Fruit fly (Drosophila melanogaster) whole organism, embryonic: ENCODE data around the gene dib.
A peak's percentile ranks its signal among the peaks of the same experiment; 100 is the strongest.

Experiments
- Antp ChIP-seq: fragments of 200-800 bp; sonication (Bioruptor generic); optimal IDR thresholded peaks from 3 replicates; lab custom pipeline; 2016; ENCODE audit warnings: missing biosample characterization, missing genetic modification characterization
- CG11504 ChIP-seq: fragments of 200-800 bp; sonication (Bioruptor generic); optimal IDR thresholded peaks from 3 replicates; lab custom pipeline; 2019; ENCODE audit warnings: missing biosample characterization, mild to moderate bottlenecking, missing genetic modification characterization, moderate library complexity
- CG12236 ChIP-seq: fragments of 200-800 bp; sonication (Bioruptor generic); optimal IDR thresholded peaks from 2 replicates; lab custom pipeline; 2016; ENCODE audit warnings: missing biosample characterization, missing genetic modification characterization
- CG13287 ChIP-seq: fragments of 200-800 bp; sonication (Bioruptor generic); IDR thresholded peaks from 2 replicates; pipeline ENCODE4 v1.3.6; 2022; ENCODE audit warnings: missing biosample characterization, missing genetic modification characterization; ENCODE audit not compliant: partially characterized antibody
- CG14441 ChIP-seq: fragments of 200-800 bp; sonication (Bioruptor generic); IDR thresholded peaks from 2 replicates; pipeline ENCODE4 v1.3.6; 2022; ENCODE audit warnings: missing biosample characterization, missing genetic modification characterization
- CG17359 ChIP-seq: fragments of 200-800 bp; sonication (Bioruptor generic); optimal IDR thresholded peaks from 3 replicates; lab custom pipeline; 2018; ENCODE audit warnings: missing biosample characterization, mild to moderate bottlenecking, missing genetic modification characterization, moderate library complexity
- CG17568 ChIP-seq: fragments of 200-800 bp; sonication (Bioruptor generic); optimal IDR thresholded peaks from 2 replicates; lab custom pipeline; 2018; ENCODE audit warnings: missing biosample characterization, mild to moderate bottlenecking, missing genetic modification characterization, moderate library complexity
- CG17829 ChIP-seq: fragments of 200-800 bp; optimal IDR thresholded peaks from 2 replicates; lab custom pipeline; 2019; ENCODE audit warnings: missing biosample characterization, mild to moderate bottlenecking, missing genetic modification characterization, moderate library complexity
- CG3065 ChIP-seq: fragments of 200-800 bp; sonication (Bioruptor generic); optimal IDR thresholded peaks from 2 replicates; lab custom pipeline; 2016; ENCODE audit warnings: missing biosample characterization, missing genetic modification characterization
- CG34224 ChIP-seq: fragments of 200-800 bp; sonication (Bioruptor generic); IDR thresholded peaks from 3 replicates; pipeline ENCODE4 v1.3.6; 2022; ENCODE audit warnings: missing biosample characterization, missing genetic modification characterization; ENCODE audit not compliant: partially characterized antibody
- CG43689 ChIP-seq: fragments of 200-800 bp; sonication (Bioruptor generic); IDR thresholded peaks from 2 replicates; pipeline ENCODE4 v1.3.6; 2022; ENCODE audit warnings: missing biosample characterization, missing genetic modification characterization
- CG8290 ChIP-seq, 3 experiments: fragments of 200-800 bp; sonication (Bioruptor generic); optimal IDR thresholded peaks; 2 replicates each; lab custom pipeline; 2016 to 2019; ENCODE audit warnings: missing biosample characterization in 3 of 3, missing genetic modification characterization in 3 of 3, mild to moderate bottlenecking in 2 of 3, moderate library complexity in 1 of 3
- CG9437 ChIP-seq: fragments of 200-800 bp; sonication (Bioruptor generic); optimal IDR thresholded peaks from 2 replicates; lab custom pipeline; 2018; ENCODE audit warnings: missing biosample characterization, mild to moderate bottlenecking, missing genetic modification characterization
- CG9727 ChIP-seq: fragments of 200-800 bp; sonication (Bioruptor generic); optimal IDR thresholded peaks from 3 replicates; lab custom pipeline; 2017; ENCODE audit warnings: missing biosample characterization, mild to moderate bottlenecking, missing genetic modification characterization
- Camta ChIP-seq: fragments of 200-800 bp; sonication (Bioruptor generic); optimal IDR thresholded peaks from 2 replicates; lab custom pipeline; 2016; ENCODE audit warnings: missing biosample characterization, missing genetic modification characterization
- D ChIP-seq, 2 experiments: fragments of 200-800 bp in 1 of 2; fragments of >200 bp in 1 of 2; sonication (Bioruptor generic) in 1 of 2; optimal IDR thresholded peaks; 2 replicates in 1 of 2; 3 replicates in 1 of 2; lab custom pipeline; 2017; ENCODE audit warnings: mild to moderate bottlenecking in 1 of 2, missing biosample characterization in 1 of 2, missing genetic modification characterization in 1 of 2, missing genetic modification reagents in 1 of 2
- D19B ChIP-seq: fragments of 200-800 bp; sonication (Bioruptor generic); optimal IDR thresholded peaks from 2 replicates; lab custom pipeline; 2017; ENCODE audit warnings: missing biosample characterization, mild to moderate bottlenecking, missing genetic modification characterization
- Dbx ChIP-seq: fragments of 200-800 bp; sonication (Bioruptor generic); IDR thresholded peaks from 3 replicates; pipeline ENCODE4 v1.3.6; 2022; ENCODE audit warnings: missing biosample characterization, missing genetic modification characterization
- Eip74EF ChIP-seq, 2 experiments: fragments of 200-800 bp in 1 of 2; fragments of >200 bp in 1 of 2; sonication (Bioruptor generic) in 1 of 2; optimal IDR thresholded peaks; 2 replicates each; lab custom pipeline; 2017 to 2019; ENCODE audit warnings: missing biosample characterization in 2 of 2, missing genetic modification characterization in 2 of 2, mild to moderate bottlenecking in 1 of 2, moderate library complexity in 1 of 2
- GATAe ChIP-seq: fragments of 200-800 bp; sonication (Bioruptor generic); conservative IDR thresholded peaks from 2 replicates; pipeline ENCODE4 v1.3.6; 2022; ENCODE audit warnings: missing biosample characterization, missing genetic modification characterization
- HLH4C ChIP-seq: fragments of 200-800 bp; sonication (Bioruptor generic); IDR thresholded peaks from 3 replicates; pipeline ENCODE4 v1.3.6; 2022; ENCODE audit warnings: missing biosample characterization, missing genetic modification characterization; ENCODE audit not compliant: partially characterized antibody
- HLH54F ChIP-seq: fragments of 200-800 bp; sonication (Bioruptor generic); optimal IDR thresholded peaks from 3 replicates; lab custom pipeline; 2016; ENCODE audit warnings: missing biosample characterization, missing genetic modification characterization
- Mad ChIP-seq: fragments of 200-800 bp; sonication (Bioruptor generic); optimal IDR thresholded peaks from 2 replicates; lab custom pipeline; 2016; ENCODE audit warnings: missing biosample characterization, missing genetic modification characterization
- NK7.1 ChIP-seq: fragments of 200-800 bp; sonication (Bioruptor generic); optimal IDR thresholded peaks from 3 replicates; lab custom pipeline; 2016; ENCODE audit warnings: missing biosample characterization, missing genetic modification characterization
- Ptx1 ChIP-seq: fragments of 200-800 bp; sonication (Bioruptor generic); IDR thresholded peaks from 2 replicates; pipeline ENCODE4 v1.3.6; 2022; ENCODE audit warnings: missing biosample characterization, missing genetic modification characterization
- Ravus ChIP-seq: fragments of 200-800 bp; sonication (Bioruptor generic); IDR thresholded peaks from 2 replicates; pipeline ENCODE4 v1.3.6; 2022; ENCODE audit warnings: missing biosample characterization, missing genetic modification characterization
- Ssrp ChIP-seq: fragments of 200-800 bp; sonication (Bioruptor generic); optimal IDR thresholded peaks from 2 replicates; lab custom pipeline; 2018; ENCODE audit warnings: missing biosample characterization, mild to moderate bottlenecking, missing genetic modification characterization, moderate library complexity
- Trl ChIP-seq, 3 experiments: fragments of >200 bp in 2 of 3; fragments of 200-800 bp in 1 of 3; sonication (Bioruptor generic) in 1 of 3; optimal IDR thresholded peaks; 2 replicates in 1 of 3; 3 replicates in 2 of 3; lab custom pipeline; 2016 to 2017; ENCODE audit warnings: missing biosample characterization in 1 of 3, missing genetic modification characterization in 1 of 3
- ase ChIP-seq: fragments of 200-800 bp; sonication (Bioruptor generic); IDR thresholded peaks from 3 replicates; pipeline ENCODE4 v1.3.6; 2022; ENCODE audit warnings: missing biosample characterization, missing genetic modification characterization
- bbx ChIP-seq: fragments of 200-800 bp; sonication (Bioruptor generic); IDR thresholded peaks from 2 replicates; pipeline ENCODE4 v1.3.6; 2022; ENCODE audit warnings: missing biosample characterization, missing genetic modification characterization; ENCODE audit not compliant: partially characterized antibody
- caup ChIP-seq: fragments of 200-800 bp; sonication (Bioruptor generic); optimal IDR thresholded peaks from 3 replicates; lab custom pipeline; 2017; ENCODE audit warnings: missing biosample characterization, mild to moderate bottlenecking, missing genetic modification characterization, moderate library complexity; ENCODE audit not compliant: severe bottlenecking
- dmrt99B ChIP-seq: fragments of 200-800 bp; sonication (Bioruptor generic); optimal IDR thresholded peaks from 2 replicates; lab custom pipeline; 2018; ENCODE audit warnings: missing biosample characterization, mild to moderate bottlenecking, missing genetic modification characterization, moderate library complexity
- exex ChIP-seq: fragments of 200-800 bp; sonication (Bioruptor generic); optimal IDR thresholded peaks from 4 replicates; lab custom pipeline; 2018; ENCODE audit warnings: missing biosample characterization, mild to moderate bottlenecking, missing genetic modification characterization, moderate library complexity
- grn ChIP-seq: fragments of 200-800 bp; sonication (Bioruptor generic); optimal IDR thresholded peaks from 3 replicates; lab custom pipeline; 2017; ENCODE audit warnings: missing biosample characterization, missing genetic modification characterization
- gsb-n ChIP-seq: fragments of 200-800 bp; sonication (Bioruptor generic); optimal IDR thresholded peaks from 3 replicates; lab custom pipeline; 2018; ENCODE audit warnings: missing biosample characterization, mild to moderate bottlenecking, missing genetic modification characterization
- ham ChIP-seq: fragments of 200-800 bp; sonication (Bioruptor generic); IDR thresholded peaks from 2 replicates; pipeline ENCODE4 v1.3.6; 2022; ENCODE audit warnings: missing biosample characterization, missing genetic modification characterization
- ken ChIP-seq: fragments of 200-800 bp; sonication (Bioruptor generic); IDR thresholded peaks from 3 replicates; pipeline ENCODE4 v1.3.6; 2022; ENCODE audit warnings: missing biosample characterization, missing genetic modification characterization
- lov ChIP-seq, 2 experiments: fragments of 200-800 bp in 1 of 2; fragments of >200 bp in 1 of 2; sonication (Bioruptor generic) in 1 of 2; IDR thresholded peaks in 1 of 2; optimal IDR thresholded peaks in 1 of 2; 2 replicates in 1 of 2; 3 replicates in 1 of 2; pipeline versions ENCODE4 v1.3.6 to Lab custom; 2017 to 2022; ENCODE audit warnings: missing biosample characterization in 1 of 2, missing genetic modification characterization in 1 of 2
- mirr ChIP-seq: fragments of 200-800 bp; sonication (Bioruptor generic); optimal IDR thresholded peaks from 3 replicates; lab custom pipeline; 2018; ENCODE audit warnings: missing biosample characterization, mild to moderate bottlenecking, missing genetic modification characterization
- nmo ChIP-seq: fragments of 200-800 bp; sonication (Bioruptor generic); optimal IDR thresholded peaks from 2 replicates; lab custom pipeline; 2018; ENCODE audit warnings: missing biosample characterization, mild to moderate bottlenecking, missing genetic modification characterization, moderate library complexity
- oc ChIP-seq: fragments of 200-800 bp; sonication (Bioruptor generic); optimal IDR thresholded peaks from 2 replicates; lab custom pipeline; 2018; ENCODE audit warnings: missing biosample characterization, mild to moderate bottlenecking, missing genetic modification characterization, moderate library complexity
- pho ChIP-seq: fragments of 200-800 bp; sonication (Bioruptor generic); optimal IDR thresholded peaks from 2 replicates; lab custom pipeline; 2016; ENCODE audit warnings: missing biosample characterization, missing genetic modification characterization
- prd ChIP-seq, 3 experiments: fragments of >200 bp in 2 of 3; fragments of 200-800 bp in 1 of 3; sonication (Bioruptor generic) in 1 of 3; optimal IDR thresholded peaks in 2 of 3; IDR thresholded peaks in 1 of 3; 2 replicates in 2 of 3; 3 replicates in 1 of 3; pipeline versions ENCODE4 v1.3.6 to Lab custom; 2017 to 2022; ENCODE audit warnings: missing biosample characterization in 1 of 3, missing genetic modification characterization in 1 of 3
- tio ChIP-seq: fragments of 200-800 bp; sonication (Bioruptor generic); optimal IDR thresholded peaks from 2 replicates; lab custom pipeline; 2017; ENCODE audit warnings: missing biosample characterization, missing genetic modification characterization, inconsistent platforms
- unpg ChIP-seq: fragments of 200-800 bp; sonication (Bioruptor generic); optimal IDR thresholded peaks from 3 replicates; lab custom pipeline; 2018; ENCODE audit warnings: missing biosample characterization, mild to moderate bottlenecking, missing genetic modification characterization, moderate library complexity
- wdn ChIP-seq: fragments of 200-800 bp; sonication (Bioruptor generic); IDR thresholded peaks from 2 replicates; pipeline ENCODE4 v1.3.6; 2022; ENCODE audit warnings: missing biosample characterization, missing genetic modification characterization
- zen ChIP-seq: fragments of 200-800 bp; sonication (Bioruptor generic); optimal IDR thresholded peaks from 3 replicates; lab custom pipeline; 2018; ENCODE audit warnings: missing biosample characterization, mild to moderate bottlenecking, missing genetic modification characterization, moderate library complexity

dib gene

dm6 chr3L:4044497-4044896, 17.6 kb upstream of the dib start (continued):
- TF ChIP-seq CG8290 (GFP tag; optimal IDR thresholded peaks at IDR 0.05; lab: Kevin White, UChicago) = no peak
- no peak for TF ChIP-seq CG8290 (tag; optimal IDR thresholded peaks at IDR 0.05; lab: Kevin White, UChicago)
- no peak for TF ChIP-seq ham (GFP tag; lab: Robert Waterston, UW)
- TF ChIP-seq Camta (GFP tag; lab: Kevin White, UChicago) = no peak
- TF ChIP-seq NK7.1 = no peak
- TF ChIP-seq CG17359 (tag; lab: Kevin White, UChicago) = peak; percentile 32
- TF ChIP-seq Ssrp (tag; lab: Kevin White, UChicago) = no peak
- no peak for TF ChIP-seq CG17829 (tag; lab: Kevin White, UChicago)
- no peak for TF ChIP-seq mirr
- no peak for TF ChIP-seq Mad (GFP tag; lab: Kevin White, UChicago)
- TF ChIP-seq bbx (GFP tag; lab: Robert Waterston, UW) = no peak
- TF ChIP-seq tio (GFP tag; lab: Kevin White, UChicago) = no peak
- TF ChIP-seq Trl (optimal IDR thresholded peaks at IDR 0.05; lab: Kevin White, UChicago) = no peak
- no peak for TF ChIP-seq Trl (GFP tag; optimal IDR thresholded peaks at IDR 0.05; lab: Kevin White, UChicago)
- no peak for TF ChIP-seq HLH4C
- no peak for TF ChIP-seq CG43689 (GFP tag; lab: Robert Waterston, UW)
- no peak for TF ChIP-seq CG9727 (GFP tag; lab: Kevin White, UChicago)
- TF ChIP-seq exex (tag; lab: Kevin White, UChicago) = no peak
- peak; percentile 29 for TF ChIP-seq unpg
- no peak for TF ChIP-seq CG13287
- no peak for TF ChIP-seq gsb-n (tag; lab: Kevin White, UChicago)
- peak; percentile 16 for TF ChIP-seq oc (tag; lab: Kevin White, UChicago)
- peak; percentile 41 for TF ChIP-seq CG14441 (GFP tag; lab: Robert Waterston, UW)
- no peak for TF ChIP-seq CG34224 (GFP tag; lab: Robert Waterston, UW)
- TF ChIP-seq Dbx (GFP tag; lab: Robert Waterston, UW) = no peak
- peak; percentile 48; the same call in 1 of the 3 replicates for TF ChIP-seq ase (GFP tag; lab: Robert Waterston, UW)
- TF ChIP-seq Ptx1 = peak; percentile 36; the same call in 1 of the 2 replicates
- no peak for TF ChIP-seq nmo (GFP tag; lab: Kevin White, UChicago)
- TF ChIP-seq grn (GFP tag; lab: Kevin White, UChicago) = no peak
- TF ChIP-seq prd (optimal IDR thresholded peaks at IDR 0.05; lab: Kevin White, UChicago) = no peak
- TF ChIP-seq prd (GFP tag; IDR thresholded peaks at IDR 0.05; lab: Robert Waterston, UW) = peak; percentile 10; the same call in 1 of the 3 replicates
- no peak for TF ChIP-seq zen (tag; lab: Kevin White, UChicago)
- no peak for TF ChIP-seq D19B
- TF ChIP-seq wdn (GFP tag; lab: Robert Waterston, UW) = no peak
- TF ChIP-seq pho (GFP tag; lab: Kevin White, UChicago) = no peak
- TF ChIP-seq D (optimal IDR thresholded peaks at IDR 0.05; lab: Kevin White, UChicago) = no peak
- TF ChIP-seq D (GFP tag; optimal IDR thresholded peaks at IDR 0.05; lab: Kevin White, UChicago) = no peak
- no peak for TF ChIP-seq GATAe (GFP tag; lab: Robert Waterston, UW)
- no peak for TF ChIP-seq dmrt99B (tag; lab: Kevin White, UChicago)
- no peak for TF ChIP-seq CG12236 (GFP tag; lab: Kevin White, UChicago)
- no peak for TF ChIP-seq CG9437 (GFP tag; lab: Kevin White, UChicago)
- TF ChIP-seq Eip74EF (GFP tag; optimal IDR thresholded peaks at IDR 0.05; lab: Kevin White, UChicago) = peak in 1 of 2 experiments; percentile 49
- no peak for TF ChIP-seq ken
- no peak for TF ChIP-seq HLH54F (GFP tag; lab: Kevin White, UChicago)
- no peak for TF ChIP-seq CG3065 (GFP tag; lab: Kevin White, UChicago)
- TF ChIP-seq CG17568 = no peak
- no peak for TF ChIP-seq Antp (GFP tag; lab: Kevin White, UChicago)
- TF ChIP-seq caup (GFP tag; lab: Kevin White, UChicago) = no peak
- no peak for TF ChIP-seq lov (optimal IDR thresholded peaks at IDR 0.05; lab: Kevin White, UChicago)
- TF ChIP-seq lov (GFP tag; IDR thresholded peaks at IDR 0.05; lab: Robert Waterston, UW) = no peak
- peak; percentile 52 for TF ChIP-seq CG11504 (tag; lab: Kevin White, UChicago)
- no peak for TF ChIP-seq Ravus (GFP tag; lab: Robert Waterston, UW)
